Fruit fly (Drosophila melanogaster) whole organism, embryonic: ENCODE measurements around the gene CG5157.

Experiments
- BEAF-32 ChIP-seq: fragments of 200-800 bp; sonication (Bioruptor generic); optimal IDR thresholded peaks from 3 replicates; lab custom pipeline; 2017; ENCODE audit warnings: missing biosample characterization, missing genetic modification characterization, mild to moderate bottlenecking, moderate library complexity, missing genetic modification reagents
- Bdp1 ChIP-seq: fragments of 200-800 bp; sonication (Bioruptor generic); optimal IDR thresholded peaks from 3 replicates; lab custom pipeline; 2016; ENCODE audit warnings: missing biosample characterization, missing genetic modification characterization
- CG11093 ChIP-seq: fragments of 200-800 bp; sonication (Bioruptor generic); IDR thresholded peaks from 3 replicates; pipeline ENCODE4 v1.3.6; 2022; ENCODE audit warnings: missing biosample characterization, missing genetic modification characterization
- CG11560 ChIP-seq: fragments of 200-800 bp; sonication (Bioruptor generic); IDR thresholded peaks from 3 replicates; pipeline ENCODE4 v1.3.6; 2022; ENCODE audit warnings: missing biosample characterization, missing genetic modification characterization
- CG11723 ChIP-seq: fragments of 200-800 bp; sonication (Bioruptor generic); optimal IDR thresholded peaks from 2 replicates; lab custom pipeline; 2017; ENCODE audit warnings: missing biosample characterization, mild to moderate bottlenecking, missing genetic modification characterization
- CG13775 ChIP-seq: fragments of 200-800 bp; sonication (Bioruptor generic); optimal IDR thresholded peaks from 3 replicates; lab custom pipeline; 2017; ENCODE audit warnings: missing biosample characterization, mild to moderate bottlenecking, missing genetic modification characterization
- CG13894 ChIP-seq: fragments of 200-800 bp; sonication (Bioruptor generic); optimal IDR thresholded peaks from 3 replicates; lab custom pipeline; 2018; ENCODE audit warnings: missing biosample characterization, mild to moderate bottlenecking, missing genetic modification characterization, moderate library complexity
- CG15011 ChIP-seq: fragments of 200-800 bp; sonication (Bioruptor generic); optimal IDR thresholded peaks from 3 replicates; lab custom pipeline; 2018; ENCODE audit warnings: missing biosample characterization, mild to moderate bottlenecking, missing genetic modification characterization
- CG17186 ChIP-seq: fragments of 200-800 bp; sonication (Bioruptor generic); optimal IDR thresholded peaks from 3 replicates; lab custom pipeline; 2017; ENCODE audit warnings: missing biosample characterization, missing genetic modification reagents, missing genetic modification characterization
- CG17359 ChIP-seq: fragments of 200-800 bp; sonication (Bioruptor generic); optimal IDR thresholded peaks from 3 replicates; lab custom pipeline; 2018; ENCODE audit warnings: missing biosample characterization, mild to moderate bottlenecking, missing genetic modification characterization, moderate library complexity
- CG17612 ChIP-seq: fragments of 200-800 bp; sonication (Bioruptor generic); IDR thresholded peaks from 2 replicates; pipeline ENCODE4 v1.3.6; 2022; ENCODE audit warnings: missing biosample characterization, missing genetic modification characterization
- CG18262 ChIP-seq: fragments of 200-800 bp; optimal IDR thresholded peaks from 3 replicates; lab custom pipeline; 2019; ENCODE audit warnings: missing biosample characterization, mild to moderate bottlenecking, missing genetic modification characterization, moderate library complexity
- CG31224 ChIP-seq: fragments of 200-800 bp; sonication (Bioruptor generic); IDR thresholded peaks from 2 replicates; pipeline ENCODE4 v1.3.6; 2022; ENCODE audit warnings: missing biosample characterization, missing genetic modification characterization
- CG32532 ChIP-seq: fragments of 200-800 bp; sonication (Bioruptor generic); IDR thresholded peaks from 2 replicates; pipeline ENCODE4 v1.3.6; 2022; ENCODE audit warnings: missing biosample characterization, missing genetic modification characterization
- CG4328 ChIP-seq: fragments of 200-800 bp; sonication (Bioruptor generic); optimal IDR thresholded peaks from 3 replicates; lab custom pipeline; 2017; ENCODE audit warnings: missing biosample characterization, missing genetic modification reagents, missing genetic modification characterization
- CG43689 ChIP-seq: fragments of 200-800 bp; sonication (Bioruptor generic); IDR thresholded peaks from 2 replicates; pipeline ENCODE4 v1.3.6; 2022; ENCODE audit warnings: missing biosample characterization, missing genetic modification characterization
- CG6689 ChIP-seq: fragments of 200-800 bp; sonication (Bioruptor generic); IDR thresholded peaks from 2 replicates; pipeline ENCODE4 v1.3.6; 2022; ENCODE audit warnings: missing biosample characterization, missing genetic modification characterization
- CG7372 ChIP-seq: fragments of 200-800 bp; sonication (Bioruptor generic); IDR thresholded peaks from 2 replicates; pipeline ENCODE4 v1.3.6; 2022; ENCODE audit warnings: missing biosample characterization, missing genetic modification characterization
- CG7963 ChIP-seq: fragments of 200-800 bp; sonication (Bioruptor generic); IDR thresholded peaks from 3 replicates; pipeline ENCODE4 v1.3.6; 2022; ENCODE audit warnings: missing biosample characterization, missing genetic modification characterization; ENCODE audit not compliant: partially characterized antibody
- CG8089 ChIP-seq: fragments of 200-800 bp; sonication (Bioruptor generic); optimal IDR thresholded peaks from 3 replicates; lab custom pipeline; 2016; ENCODE audit warnings: missing biosample characterization, missing genetic modification characterization
- CG8765 ChIP-seq: fragments of 200-800 bp; sonication (Bioruptor generic); IDR thresholded peaks from 2 replicates; pipeline ENCODE4 v1.3.6; 2022; ENCODE audit warnings: missing biosample characterization, missing genetic modification characterization
- CG9727 ChIP-seq: fragments of 200-800 bp; sonication (Bioruptor generic); optimal IDR thresholded peaks from 3 replicates; lab custom pipeline; 2017; ENCODE audit warnings: missing biosample characterization, mild to moderate bottlenecking, missing genetic modification characterization
- D19A ChIP-seq: fragments of 200-800 bp; optimal IDR thresholded peaks from 3 replicates; lab custom pipeline; 2019; ENCODE audit warnings: missing biosample characterization, mild to moderate bottlenecking, missing genetic modification characterization, moderate library complexity
- Ets65A ChIP-seq: fragments of 200-800 bp; sonication (Bioruptor generic); peaks from one replicate; lab custom pipeline; 2016; ENCODE audit warnings: missing biosample characterization, missing genetic modification characterization
- Hr3 ChIP-seq: fragments of 200-800 bp; sonication (Bioruptor generic); optimal IDR thresholded peaks from 3 replicates; lab custom pipeline; 2016; ENCODE audit warnings: missing biosample characterization, missing genetic modification characterization
- Jarid2 ChIP-seq: fragments of 200-800 bp; sonication (Bioruptor generic); optimal IDR thresholded peaks from 3 replicates; lab custom pipeline; 2017; ENCODE audit warnings: mild to moderate bottlenecking, missing biosample characterization, missing genetic modification reagents, missing genetic modification characterization
- Mes4 ChIP-seq: fragments of 200-800 bp; sonication (Bioruptor generic); optimal IDR thresholded peaks from 2 replicates; lab custom pipeline; 2016; ENCODE audit warnings: missing biosample characterization, missing genetic modification characterization
- Optix ChIP-seq: fragments of 200-800 bp; sonication (Bioruptor generic); IDR thresholded peaks from 3 replicates; pipeline ENCODE4 v1.3.6; 2022; ENCODE audit warnings: missing biosample characterization, missing genetic modification characterization
- Side ChIP-seq: fragments of 200-800 bp; sonication (Bioruptor generic); optimal IDR thresholded peaks from 2 replicates; lab custom pipeline; 2016; ENCODE audit warnings: missing biosample characterization, missing genetic modification characterization
- Sox102F ChIP-seq: fragments of 200-800 bp; sonication (Bioruptor generic); optimal IDR thresholded peaks from 2 replicates; lab custom pipeline; 2018; ENCODE audit warnings: missing biosample characterization, mild to moderate bottlenecking, missing genetic modification characterization, moderate library complexity
- Trl ChIP-seq, 3 experiments: fragments of >200 bp in 2 of 3; fragments of 200-800 bp in 1 of 3; sonication (Bioruptor generic) in 1 of 3; optimal IDR thresholded peaks; 2 replicates in 1 of 3; 3 replicates in 2 of 3; lab custom pipeline; 2016 to 2017; ENCODE audit warnings: missing biosample characterization in 1 of 3, missing genetic modification characterization in 1 of 3
- Usf ChIP-seq: fragments of 200-800 bp; sonication (Bioruptor generic); optimal IDR thresholded peaks from 2 replicates; lab custom pipeline; 2017; ENCODE audit warnings: missing genotype, missing biosample characterization, missing genetic modification characterization
- Vsx1 ChIP-seq: fragments of 200-800 bp; sonication (Bioruptor generic); optimal IDR thresholded peaks from 2 replicates; lab custom pipeline; 2017; ENCODE audit warnings: missing biosample characterization, mild to moderate bottlenecking, missing genetic modification characterization, missing genetic modification reagents
- bab2 ChIP-seq: fragments of 200-800 bp; sonication (Bioruptor generic); optimal IDR thresholded peaks from 2 replicates; lab custom pipeline; 2016; ENCODE audit warnings: missing biosample characterization, missing genetic modification characterization
- crol ChIP-seq: fragments of 200-800 bp; sonication (Bioruptor generic); IDR thresholded peaks from 2 replicates; pipeline ENCODE4 v1.3.6; 2022; ENCODE audit warnings: missing biosample characterization, missing genetic modification characterization
- dati ChIP-seq: fragments of 200-800 bp; sonication (Bioruptor generic); IDR thresholded peaks from 2 replicates; pipeline ENCODE4 v1.3.6; 2022; ENCODE audit warnings: missing biosample characterization, missing genetic modification characterization
- disco-r ChIP-seq: fragments of 200-800 bp; sonication (Bioruptor generic); optimal IDR thresholded peaks from 2 replicates; lab custom pipeline; 2016; ENCODE audit warnings: missing biosample characterization, missing genetic modification characterization
- emc ChIP-seq: fragments of 200-800 bp; sonication (Bioruptor generic); optimal IDR thresholded peaks from 2 replicates; lab custom pipeline; 2016; ENCODE audit warnings: missing biosample characterization, missing genetic modification characterization
- inv ChIP-seq: fragments of 200-800 bp; sonication (Bioruptor generic); IDR thresholded peaks from 2 replicates; pipeline ENCODE4 v1.3.6; 2022; ENCODE audit warnings: missing biosample characterization, missing genetic modification characterization; ENCODE audit not compliant: partially characterized antibody
- nau ChIP-seq: fragments of 200-800 bp; sonication (Bioruptor generic); optimal IDR thresholded peaks from 3 replicates; lab custom pipeline; 2017; ENCODE audit warnings: missing biosample characterization, mild to moderate bottlenecking, missing genetic modification characterization, missing genetic modification reagents
- nerfin-2 ChIP-seq: fragments of 200-800 bp; sonication (Bioruptor generic); IDR thresholded peaks from 2 replicates; pipeline ENCODE4 v1.3.6; 2022; ENCODE audit warnings: missing biosample characterization, missing genetic modification characterization; ENCODE audit not compliant: partially characterized antibody
- pho ChIP-seq: fragments of 200-800 bp; sonication (Bioruptor generic); optimal IDR thresholded peaks from 2 replicates; lab custom pipeline; 2016; ENCODE audit warnings: missing biosample characterization, missing genetic modification characterization
- pnt ChIP-seq: fragments of 200-800 bp; sonication (Bioruptor generic); optimal IDR thresholded peaks from 3 replicates; lab custom pipeline; 2016; ENCODE audit warnings: missing biosample characterization, missing genetic modification characterization
- slp2 ChIP-seq: fragments of 200-800 bp; sonication (Bioruptor generic); optimal IDR thresholded peaks from 2 replicates; lab custom pipeline; 2016; ENCODE audit warnings: missing biosample characterization, missing genetic modification characterization
- sob ChIP-seq: fragments of 200-800 bp; sonication (Bioruptor generic); IDR thresholded peaks from 2 replicates; pipeline ENCODE4 v1.3.6; 2022; ENCODE audit warnings: missing biosample characterization, missing genetic modification characterization
- tna ChIP-seq: fragments of 200-800 bp; sonication (Bioruptor generic); IDR thresholded peaks from 2 replicates; pipeline ENCODE4 v1.3.6; 2022; ENCODE audit warnings: missing biosample characterization, missing genetic modification characterization; ENCODE audit not compliant: partially characterized antibody
- unc-4 ChIP-seq: fragments of 200-800 bp; sonication (Bioruptor generic); IDR thresholded peaks from 2 replicates; pipeline ENCODE4 v1.3.6; 2022; ENCODE audit warnings: missing biosample characterization, missing genetic modification characterization; ENCODE audit not compliant: partially characterized antibody
- usp ChIP-seq: fragments of >200 bp; optimal IDR thresholded peaks from 2 replicates; lab custom pipeline; 2017; ENCODE audit warnings: missing biosample characterization, missing genetic modification characterization
- z ChIP-seq: fragments of 200-800 bp; sonication (Bioruptor generic); IDR thresholded peaks from 3 replicates; pipeline ENCODE4 v1.3.6; 2022; ENCODE audit warnings: missing biosample characterization, missing genetic modification characterization

The CG5157 gene

dm6 chr3L:16128973-16129745, 8.5 kb downstream of the CG5157 start, which contains the start of gene SsRbeta (continued):
- TF ChIP-seq D19A (peak; percentile 31), CG17186 (GFP tag; lab: Kevin White, UChicago) (peak; percentile 49), inv (GFP tag; lab: Robert Waterston, UW) (peak; percentile 64; the same call in 1 of the 2 replicates), CG4328 (peak; percentile 44), z (GFP tag; lab: Robert Waterston, UW) (no peak), Optix (no peak), CG8765 (GFP tag; lab: Robert Waterston, UW) (no peak), CG18262 (tag; lab: Kevin White, UChicago) (peak; percentile 43), Mes4 (GFP tag; lab: Kevin White, UChicago) (no peak), Sox102F (GFP tag; lab: Kevin White, UChicago) (peak; percentile 51), CG7963 (GFP tag; lab: Robert Waterston, UW) (no peak), pho (GFP tag; lab: Kevin White, UChicago) (no peak), unc-4 (GFP tag; lab: Robert Waterston, UW) (peak; percentile 69), CG17359 (tag; lab: Kevin White, UChicago) (no peak), CG15011 (GFP tag; lab: Kevin White, UChicago) (no peak), crol (no peak), CG13894 (tag; lab: Kevin White, UChicago) (no peak), CG8089 (no peak), disco-r (no peak), CG11560 (tag; lab: Robert Waterston, UW) (no peak), Vsx1 (GFP tag; lab: Kevin White, UChicago) (no peak), pnt (GFP tag; lab: Kevin White, UChicago) (no peak), emc (no peak), nau (GFP tag; lab: Kevin White, UChicago) (no peak), nerfin-2 (peak; percentile 45), CG11093 (GFP tag; lab: Robert Waterston, UW) (no peak), Trl (optimal IDR thresholded peaks at IDR 0.05; lab: Kevin White, UChicago) (no peak), Trl (GFP tag; optimal IDR thresholded peaks at IDR 0.05; lab: Kevin White, UChicago) (no peak), Side (GFP tag; lab: Kevin White, UChicago) (no peak), dati (GFP tag; lab: Robert Waterston, UW) (no peak), CG17612 (GFP tag; lab: Robert Waterston, UW) (peak; percentile 37; the same call in 1 of the 2 replicates), bab2 (GFP tag; lab: Kevin White, UChicago) (no peak), sob (GFP tag; lab: Robert Waterston, UW) (peak; percentile 44), CG31224 (GFP tag; lab: Robert Waterston, UW) (0 out of 2 replicates have a peak, but pooled peaks have one; percentile 48), CG9727 (GFP tag; lab: Kevin White, UChicago) (peak; percentile 43), Ets65A (peak; percentile 89), CG11723 (GFP tag; lab: Kevin White, UChicago) (no peak), Usf (no peak), Jarid2 (GFP tag; lab: Kevin White, UChicago) (peak; percentile 37), BEAF-32 (GFP tag; lab: Kevin White, UChicago) (peak; percentile 86), CG13775 (GFP tag; lab: Kevin White, UChicago) (peak; percentile 67), Bdp1 (GFP tag; lab: Kevin White, UChicago) (no peak), CG7372 (GFP tag; lab: Robert Waterston, UW) (peak; percentile 58), slp2 (GFP tag; lab: Kevin White, UChicago) (no peak), CG43689 (no peak), usp (no peak), CG32532 (GFP tag; lab: Robert Waterston, UW) (peak; percentile 85), Hr3 (GFP tag; lab: Kevin White, UChicago) (no peak), tna (GFP tag; lab: Robert Waterston, UW) (peak; percentile 37; the same call in 1 of the 2 replicates), CG6689 (peak; percentile 43)
